Worm (Caenorhabditis elegans): ENCODE measurements around the gene aipl-1.

Gene aipl-1

ce11 chrV:15150661-15151060, 14.1 kb upstream of the aipl-1 start, which contains the start of gene T09F5.2:
TSS of gene T09F5.2 (plus strand) at chrV:15150961.
- TF ChIP-seq fos-1 (tag; optimal IDR thresholded peaks at IDR 0.05) (no peak), nhr-129 (tag; optimal IDR thresholded peaks at IDR 0.05) (no peak), ZK546.5 (tag; optimal IDR thresholded peaks at IDR 0.05) (no peak), ama-1 (optimal IDR thresholded peaks at IDR 0.05) (no peak), R02D3.7 (tag; optimal IDR thresholded peaks at IDR 0.05) (no peak), nhr-10 (tag; optimal IDR thresholded peaks at IDR 0.05) (no peak), dmd-4 (tag; optimal IDR thresholded peaks at IDR 0.05) (no peak), elt-3 (tag; optimal IDR thresholded peaks at IDR 0.05) (no peak), crh-2 (tag; optimal IDR thresholded peaks at IDR 0.05) (no peak), ceh-82 (tag; optimal IDR thresholded peaks at IDR 0.05) (no peak), egl-27 (tag; optimal IDR thresholded peaks at IDR 0.05) (no peak), nhr-21 (tag; optimal IDR thresholded peaks at IDR 0.05) (no peak), nhr-23 (tag; optimal IDR thresholded peaks at IDR 0.05) (no peak)

DNA sequence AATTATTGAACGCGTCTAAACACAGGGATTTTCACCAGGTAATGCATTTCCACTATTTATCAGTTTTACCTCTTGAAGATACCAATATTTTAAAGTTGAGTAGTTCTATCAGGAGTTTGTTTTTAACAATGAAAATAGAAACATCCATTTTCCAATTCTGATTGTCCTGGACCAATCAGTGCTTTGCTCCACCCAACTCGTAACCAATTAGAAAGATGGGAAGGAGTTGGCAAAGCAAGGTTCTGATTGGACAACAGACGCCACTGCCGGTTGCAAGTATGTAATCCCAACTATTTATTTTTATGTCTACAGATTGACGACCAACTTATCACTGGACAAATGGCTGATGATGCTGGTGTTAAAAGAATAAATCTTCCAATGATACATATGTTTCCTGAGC, 13.6 kb upstream of the aipl-1 start:
- TF ChIP-seq ama-1 (optimal IDR thresholded peaks at IDR 0.05) = no peak
- TF ChIP-seq crh-2 (tag; optimal IDR thresholded peaks at IDR 0.05) = no peak
- TF ChIP-seq mdl-1 (tag; optimal IDR thresholded peaks at IDR 0.05) = no peak
- no peak for TF ChIP-seq sma-9 (GFP tag; optimal IDR thresholded peaks at IDR 0.05)
- TF ChIP-seq sma-9 (tag; optimal IDR thresholded peaks at IDR 0.05) = no peak
- no peak for TF ChIP-seq nhr-21 (tag; optimal IDR thresholded peaks at IDR 0.05)
- TF ChIP-seq F13H6.1 (tag; optimal IDR thresholded peaks at IDR 0.05) = no peak
- no peak for TF ChIP-seq unc-62 (GFP tag; optimal IDR thresholded peaks at IDR 0.05)
- no peak for TF ChIP-seq aly-2 (tag; optimal IDR thresholded peaks at IDR 0.05)
- no peak for TF ChIP-seq lin-13 (GFP tag; optimal IDR thresholded peaks at IDR 0.05)
- TF ChIP-seq nhr-11 (tag; optimal IDR thresholded peaks at IDR 0.05) = no peak
- TF ChIP-seq lin-11 (tag; optimal IDR thresholded peaks at IDR 0.05) = no peak
- no peak for TF ChIP-seq sma-3 (GFP tag; optimal IDR thresholded peaks at IDR 0.05)

DNA sequence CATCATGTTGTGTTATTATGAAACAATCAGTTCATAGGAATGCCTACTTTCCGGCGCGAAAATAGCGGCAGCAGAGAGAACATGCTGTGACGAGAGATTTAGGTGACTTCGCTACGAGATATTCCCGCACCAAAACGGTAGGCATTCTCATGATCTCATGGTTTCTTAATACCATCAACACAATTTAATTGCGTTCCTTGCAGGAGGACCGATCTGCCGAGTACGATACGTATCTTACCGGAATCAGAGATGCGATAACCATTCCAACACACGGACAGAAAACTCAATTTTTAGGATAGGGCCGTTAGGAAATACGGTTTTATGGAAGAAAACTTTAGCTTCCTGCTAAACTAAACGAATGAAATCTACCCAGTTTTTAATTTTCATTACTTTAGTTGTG, 12.2 kb upstream of the aipl-1 start, which contains the start of gene T09F5.1:
Gene T09F5.1 (plus strand): TSS at position 301 of the 400 bp plus-strand sequence.
- TF ChIP-seq ama-1 (optimal IDR thresholded peaks at IDR 0.05) = no peak

ce11 chrV:15147776-15148175, 11.2 kb upstream of the aipl-1 start, which contains the start of gene T09F5.20:
TSS of gene T09F5.20 (minus strand) at chrV:15147876.
- TF ChIP-seq mdl-1 (tag; optimal IDR thresholded peaks at IDR 0.05) = no peak
- no peak for TF ChIP-seq mbf-1 (tag; optimal IDR thresholded peaks at IDR 0.05)
- TF ChIP-seq sem-4 (tag; optimal IDR thresholded peaks at IDR 0.05) = no peak
- no peak for TF ChIP-seq sma-3 (GFP tag; optimal IDR thresholded peaks at IDR 0.05)
- no peak for TF ChIP-seq nhr-237 (tag; optimal IDR thresholded peaks at IDR 0.05)
- no peak for TF ChIP-seq unc-39 (tag; optimal IDR thresholded peaks at IDR 0.05)
- TF ChIP-seq nhr-6 (tag; optimal IDR thresholded peaks at IDR 0.05) = no peak
- TF ChIP-seq nhr-21 (tag; optimal IDR thresholded peaks at IDR 0.05) = no peak
- no peak for TF ChIP-seq nhr-129 (tag; optimal IDR thresholded peaks at IDR 0.05)

DNA sequence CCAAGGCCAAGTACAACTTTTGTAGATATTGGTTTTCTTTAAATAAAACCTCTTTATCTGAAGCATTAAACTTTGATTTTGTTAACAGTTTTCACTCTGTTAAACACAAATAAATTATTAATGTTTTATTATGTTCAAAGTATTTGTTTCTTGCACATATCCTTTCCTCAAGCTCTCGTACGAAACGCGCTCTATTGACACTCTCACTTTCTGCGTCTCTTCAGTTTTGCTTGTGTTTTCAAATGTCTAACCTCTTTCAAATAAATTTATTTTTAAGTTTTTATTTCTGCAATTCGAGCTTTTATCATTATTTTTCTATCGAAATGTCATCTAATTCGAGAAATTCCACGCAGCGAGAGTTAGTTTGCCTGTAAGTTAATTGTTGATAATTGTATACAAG, 7.2 kb upstream of the aipl-1 start, which contains the start of gene K08F9.4:
Gene K08F9.4 (plus strand): TSS at position 222 of the 400 bp plus-strand sequence.
- TF ChIP-seq skn-1 (tag; optimal IDR thresholded peaks at IDR 0.05) (no peak), nhr-129 (tag; optimal IDR thresholded peaks at IDR 0.05) (peak; percentile 48), ztf-11 (tag; optimal IDR thresholded peaks at IDR 0.05) (no peak), sma-9 (GFP tag; optimal IDR thresholded peaks at IDR 0.05) (peak; percentile 46), sma-9 (tag; optimal IDR thresholded peaks at IDR 0.05) (no peak), snpc-4 (tag; optimal IDR thresholded peaks at IDR 0.05) (no peak), nhr-21 (tag; optimal IDR thresholded peaks at IDR 0.05) (peak; percentile 26), lin-39 (tag; optimal IDR thresholded peaks at IDR 0.05) (no peak), sem-4 (tag; optimal IDR thresholded peaks at IDR 0.05) (peak; percentile 2), zag-1 (tag; optimal IDR thresholded peaks at IDR 0.05) (no peak), ceh-16 (tag; optimal IDR thresholded peaks at IDR 0.05) (no peak), aly-2 (tag; optimal IDR thresholded peaks at IDR 0.05) (no peak), crh-2 (tag; optimal IDR thresholded peaks at IDR 0.05) (peak; percentile 48), mab-5 (tag; optimal IDR thresholded peaks at IDR 0.05) (no peak), nhr-23 (tag; optimal IDR thresholded peaks at IDR 0.05) (no peak), mbf-1 (tag; optimal IDR thresholded peaks at IDR 0.05) (no peak), nhr-77 (tag; optimal IDR thresholded peaks at IDR 0.05) (no peak), lsy-2 (tag; optimal IDR thresholded peaks at IDR 0.05) (no peak), unc-62 (GFP tag; optimal IDR thresholded peaks at IDR 0.05) (no peak), lin-13 (GFP tag; optimal IDR thresholded peaks at IDR 0.05) (peak; percentile 66), C34F6.9 (tag; optimal IDR thresholded peaks at IDR 0.05) (peak; percentile 78), nhr-11 (tag; optimal IDR thresholded peaks at IDR 0.05) (no peak), ama-1 (optimal IDR thresholded peaks at IDR 0.05) (no peak), ztf-4 (tag; optimal IDR thresholded peaks at IDR 0.05) (no peak), unc-39 (tag; optimal IDR thresholded peaks at IDR 0.05) (no peak), elt-3 (tag; optimal IDR thresholded peaks at IDR 0.05) (no peak), nhr-25 (tag; optimal IDR thresholded peaks at IDR 0.05) (peak; percentile 68), unc-55 (GFP tag; optimal IDR thresholded peaks at IDR 0.05) (peak; percentile 84), fos-1 (tag; optimal IDR thresholded peaks at IDR 0.05) (peak; percentile 47), lin-11 (tag; optimal IDR thresholded peaks at IDR 0.05) (no peak), Y55F3AM.14 (GFP tag; optimal IDR thresholded peaks at IDR 0.05) (no peak), mdl-1 (tag; optimal IDR thresholded peaks at IDR 0.05) (no peak), blmp-1 (tag; optimal IDR thresholded peaks at IDR 0.05; ENCODE audit: insufficient read depth) (peak; percentile 100), elt-1 (tag; optimal IDR thresholded peaks at IDR 0.05) (no peak)
